Worm (Caenorhabditis elegans) whole organism, dauer: ENCODE results near the gene C54D10.4.

Experiments used
- unc-62 ChIP-seq: sonication (generic microtip); optimal IDR thresholded peaks from 2 replicates; lab custom pipeline; 2017; ENCODE audit warnings: missing biosample characterization, missing genetic modification reagents, missing genetic modification characterization

The C54D10.4 gene

DNA sequence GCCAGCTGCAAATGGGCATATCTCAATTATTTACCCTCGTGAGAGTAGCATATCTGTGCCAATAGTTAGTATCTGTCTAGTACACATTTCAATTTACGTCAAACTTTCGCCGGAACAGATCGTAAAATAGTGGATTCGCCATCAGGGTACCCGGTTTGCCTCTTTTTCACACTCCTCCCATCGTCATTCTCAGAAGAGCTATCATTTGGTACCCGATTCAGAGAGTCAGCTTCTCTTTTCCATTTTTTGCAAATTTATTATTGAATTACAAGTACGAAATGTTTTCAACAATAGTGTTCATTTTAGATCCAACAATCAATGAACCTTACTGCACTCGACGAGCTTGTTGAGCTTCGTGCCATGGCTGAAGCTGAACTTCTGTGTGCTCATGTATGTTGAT is 8.3 kb upstream of the C54D10.4 start, which contains the start of gene C54D10.5:
TSS of gene C54D10.5 (plus strand) at position 301 of the 400 bp plus-strand sequence.
- no peak for TF ChIP-seq unc-62

DNA sequence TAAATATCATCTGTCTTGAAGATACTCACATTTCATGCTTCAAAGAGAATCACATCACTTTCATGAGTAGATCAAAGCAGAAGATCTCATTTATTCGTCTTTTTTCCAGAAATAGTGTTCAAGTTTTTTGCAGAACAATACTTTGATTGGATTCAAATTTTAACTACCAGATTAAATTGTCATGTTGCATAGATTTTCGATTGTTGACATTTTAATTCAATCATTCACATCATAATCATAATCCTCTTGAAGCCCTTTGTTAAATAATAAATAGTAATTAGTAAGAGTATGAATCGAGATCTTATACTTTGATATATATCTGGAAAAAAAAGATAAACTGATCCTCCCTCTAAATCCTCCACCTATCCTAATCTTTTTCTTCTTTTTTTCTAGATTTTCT is 7.1 kb upstream of the C54D10.4 start:
- TF ChIP-seq unc-62: no peak

DNA sequence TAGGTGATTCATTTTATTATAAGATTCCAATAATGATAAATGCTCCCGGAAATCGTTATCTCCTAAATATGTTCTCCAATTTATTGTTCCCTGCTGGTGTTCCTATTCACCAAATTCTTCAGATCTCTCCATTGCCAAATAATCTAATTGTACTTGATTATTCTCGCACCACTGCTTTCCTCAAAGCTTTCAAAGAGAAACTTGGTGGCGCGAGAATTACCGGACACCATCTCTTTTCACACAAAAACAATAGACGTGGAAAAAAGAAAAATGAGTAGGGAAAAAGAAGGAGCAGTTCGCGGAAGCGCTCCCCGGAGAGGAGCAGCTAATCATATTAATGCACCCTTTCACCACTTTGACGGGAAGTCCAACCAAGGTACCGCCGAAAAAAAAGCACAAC is 617 bp upstream of the C54D10.4 start:
- no peak for TF ChIP-seq unc-62

DNA sequence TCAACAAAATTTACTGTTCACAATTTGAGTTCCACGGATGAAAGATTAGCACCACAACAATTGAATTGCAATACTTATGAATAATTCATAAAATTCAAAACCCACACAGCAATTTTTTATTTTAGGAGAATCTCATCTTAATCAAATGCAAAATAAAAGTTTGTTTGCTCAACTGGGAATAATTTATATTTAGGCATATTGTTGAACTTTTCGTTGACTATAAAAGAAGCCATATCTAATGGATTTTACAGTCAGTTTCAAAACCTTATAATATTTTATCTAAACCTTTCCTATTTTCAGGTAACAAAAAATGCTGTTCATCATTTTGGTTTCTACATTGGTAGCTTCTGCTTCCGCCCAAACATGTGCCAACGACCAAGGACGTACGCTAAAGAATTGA is 2.5 kb downstream of the C54D10.4 start, which contains the start of gene C54D10.3:
TSS of gene C54D10.3 (plus strand) at position 301 of the 400 bp plus-strand sequence.
- no peak for TF ChIP-seq unc-62

DNA sequence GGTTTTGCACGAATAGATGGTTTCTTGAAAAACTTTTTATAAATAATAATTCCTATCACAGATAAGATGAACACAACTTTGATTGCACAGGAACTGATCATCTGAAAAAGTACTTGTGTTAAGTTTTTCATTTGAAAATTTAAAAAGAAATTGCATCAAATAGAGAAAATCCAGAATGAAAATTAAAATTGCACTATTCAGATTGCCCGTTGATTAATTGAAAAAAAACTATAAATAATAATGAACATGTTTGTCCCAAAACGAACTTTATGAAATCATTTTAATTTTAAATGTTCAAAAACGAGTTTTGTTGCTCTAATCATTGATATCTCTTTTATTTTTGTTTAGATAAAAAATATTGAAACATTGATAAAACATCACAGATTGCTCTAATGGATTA is 3.5 kb downstream of the C54D10.4 start, which contains the start of gene cdr-3:
TSS of gene cdr-3 (minus strand) at position 101 of the 400 bp plus-strand sequence.
- no peak for TF ChIP-seq unc-62

DNA sequence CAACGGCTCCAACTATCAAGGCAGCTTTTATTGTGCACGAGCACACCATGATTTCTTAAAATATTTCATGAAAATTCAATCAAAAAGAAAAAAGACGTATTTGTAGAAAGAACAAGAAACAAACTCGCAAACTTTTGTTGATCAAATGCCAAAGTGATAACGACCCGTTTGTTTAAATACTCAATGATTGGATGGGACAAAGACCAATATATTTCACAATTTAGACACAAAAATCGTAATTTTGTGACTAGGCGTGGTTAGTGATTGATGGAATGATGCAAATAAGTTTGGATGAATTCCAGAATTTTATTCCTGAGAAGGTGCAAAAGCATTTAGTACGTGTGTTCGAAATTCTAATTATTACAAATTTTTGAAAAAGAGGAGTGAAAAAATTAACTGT is 5.1 kb downstream of the C54D10.4 start, which contains the start of gene cdr-2:
TSS of gene cdr-2 (minus strand) at position 54 of the 400 bp plus-strand sequence.
- TF ChIP-seq unc-62: no peak

DNA sequence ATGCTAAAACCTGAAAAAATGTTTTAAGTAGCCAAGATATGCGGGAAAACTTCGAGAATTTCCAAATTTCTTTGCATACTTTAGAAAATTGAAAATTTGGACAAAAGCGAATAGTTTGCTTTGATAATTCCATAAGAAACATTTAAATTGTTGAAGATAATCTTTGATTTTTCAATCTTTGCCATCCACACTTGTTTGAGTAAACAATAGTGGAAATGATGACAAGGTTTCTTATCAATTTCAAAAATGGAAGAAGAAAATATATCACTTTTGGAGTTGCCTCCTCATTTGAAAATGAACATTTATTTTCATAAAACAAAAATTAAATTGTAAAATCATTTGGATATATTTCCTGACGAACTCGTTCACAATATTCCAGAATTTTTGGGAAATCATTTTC is 6.4 kb downstream of the C54D10.4 start:
- no peak for TF ChIP-seq unc-62

DNA sequence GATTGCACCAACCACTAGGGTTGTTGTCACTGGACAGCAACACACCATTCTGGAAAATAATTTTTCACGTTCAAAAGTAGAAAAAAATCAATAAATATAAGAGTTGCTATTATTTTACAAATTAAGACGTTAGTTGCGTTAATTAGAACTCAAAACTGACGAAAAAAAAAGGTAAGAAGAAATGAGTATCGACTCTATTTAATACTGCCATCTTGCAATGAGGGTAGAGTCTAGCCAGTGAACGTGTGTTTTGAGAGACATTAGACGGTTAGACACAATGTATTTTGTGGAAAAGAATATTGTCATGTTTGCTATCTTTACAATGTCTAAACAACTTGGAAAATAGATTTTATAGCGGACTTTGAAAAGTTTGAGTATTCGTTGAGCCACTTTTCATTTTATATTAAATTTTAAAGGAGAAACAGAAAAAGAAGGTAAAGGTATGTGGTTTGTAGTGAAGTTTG is 7.1 kb downstream of the C54D10.4 start, which contains the start of gene cdr-6:
TSS of gene cdr-6 (minus strand) at position 51 of the 464 bp plus-strand sequence.
- no peak for TF ChIP-seq unc-62

DNA sequence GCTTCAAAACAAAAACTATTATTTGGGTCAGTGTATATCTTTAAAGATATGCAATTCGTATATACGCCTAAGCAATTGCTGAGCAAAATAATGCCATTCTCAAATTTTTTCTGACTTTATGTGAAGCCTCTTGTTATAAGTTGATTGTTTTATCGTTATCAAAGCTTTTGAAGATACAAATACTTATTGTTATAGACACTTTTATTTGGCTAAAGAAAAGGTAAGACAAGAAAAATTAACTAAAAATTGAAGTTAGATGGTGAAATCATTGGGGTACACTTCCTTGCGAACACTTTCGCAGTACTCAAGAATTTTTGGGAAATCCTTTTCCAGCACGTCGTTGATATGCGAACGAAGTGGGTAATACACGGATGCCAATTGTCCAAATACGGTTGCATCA is 8.4 kb downstream of the C54D10.4 start:
- TF ChIP-seq unc-62: no peak

DNA sequence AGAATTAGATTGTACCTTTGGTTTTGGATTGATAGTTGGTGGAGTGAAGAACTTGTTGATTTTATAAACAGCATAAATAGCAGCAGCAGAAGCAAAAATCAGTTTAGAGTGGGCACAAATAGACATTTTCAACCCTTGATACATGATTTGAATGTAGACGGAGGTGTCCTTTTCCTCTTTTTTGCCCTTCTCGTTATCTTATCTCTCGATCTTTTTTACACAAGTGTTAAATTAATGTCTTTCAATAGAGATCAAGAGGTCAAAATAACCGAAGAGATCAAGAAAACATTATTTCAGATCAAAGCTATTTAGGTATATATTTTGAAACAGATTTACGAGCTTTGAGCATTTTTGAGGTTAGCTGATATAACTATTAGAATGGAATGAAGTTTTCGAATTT is 8.8 kb downstream of the C54D10.4 start, which contains the start of gene cdr-7:
TSS of gene cdr-7 (minus strand) at position 205 of the 400 bp plus-strand sequence.
- TF ChIP-seq unc-62: no peak

DNA sequence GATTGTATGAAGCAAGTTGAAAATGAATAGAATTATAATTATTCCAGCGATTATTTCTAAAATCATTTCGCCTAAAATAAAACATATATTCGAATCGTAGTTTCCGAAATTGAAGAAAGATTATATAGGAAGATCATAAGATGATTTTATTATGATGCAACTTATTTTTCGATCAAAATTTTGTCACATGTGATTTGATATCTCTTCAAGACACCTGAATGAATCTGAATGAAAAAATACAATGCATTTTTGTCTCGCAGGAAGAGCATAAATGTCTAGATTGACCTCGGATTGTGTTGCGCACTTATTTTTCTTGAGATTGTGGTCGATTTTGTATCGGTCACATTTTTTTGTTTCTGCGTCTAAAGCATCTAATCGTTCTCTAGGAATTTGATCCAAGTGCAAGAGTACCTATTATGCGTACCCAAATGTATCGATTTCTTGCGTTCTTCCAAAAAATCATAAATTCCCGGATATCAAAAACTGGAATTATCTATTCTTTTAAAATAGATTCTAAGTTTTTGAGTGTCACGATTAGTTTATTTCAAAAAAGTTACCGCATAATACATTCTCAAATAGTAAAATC is 10.2 kb downstream of the C54D10.4 start, which contains the start of gene hrg-2:
TSS of gene hrg-2 (minus strand) at position 98 of the 586 bp plus-strand sequence.
- no peak for TF ChIP-seq unc-62

DNA sequence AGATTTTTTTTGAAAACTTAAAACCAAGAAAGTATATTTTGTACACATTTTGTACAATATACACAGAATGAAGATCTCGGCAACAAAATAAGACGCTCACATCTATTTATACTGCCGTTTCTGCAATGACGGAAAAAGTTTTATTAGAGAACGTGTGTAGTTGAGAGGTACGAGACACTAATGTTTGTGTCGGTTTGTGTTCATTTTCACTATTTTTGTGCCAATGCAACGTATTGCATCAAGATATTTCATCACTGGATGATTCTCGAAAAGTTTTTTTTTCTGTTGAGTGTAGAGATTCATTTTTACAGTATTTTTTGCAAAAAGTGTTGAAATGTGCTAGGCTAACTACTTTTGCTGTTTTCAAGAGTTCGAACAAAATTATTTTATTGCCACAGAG is 11.7 kb downstream of the C54D10.4 start:
- TF ChIP-seq unc-62: no peak

DNA sequence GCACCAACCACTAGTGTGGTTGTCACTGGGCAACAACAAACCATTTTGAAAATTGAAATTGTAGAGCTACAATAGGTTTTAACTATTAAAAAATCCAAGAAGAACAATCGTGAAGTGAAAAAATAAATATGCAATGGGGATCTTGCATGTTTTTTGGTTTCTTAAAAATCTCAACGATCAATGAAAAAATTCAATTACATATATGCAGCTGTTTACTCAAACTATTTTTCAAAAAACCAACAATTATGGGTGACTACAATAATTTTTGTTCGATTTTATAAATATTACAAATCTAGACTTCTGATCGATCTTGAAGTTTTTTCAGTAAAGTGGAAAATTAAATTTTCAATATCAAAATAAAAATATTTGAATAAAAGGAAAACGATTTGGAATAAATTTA is 12.2 kb downstream of the C54D10.4 start, which contains the start of gene cdr-4:
TSS of gene cdr-4 (minus strand) at position 101 of the 400 bp plus-strand sequence.
- no peak for TF ChIP-seq unc-62

DNA sequence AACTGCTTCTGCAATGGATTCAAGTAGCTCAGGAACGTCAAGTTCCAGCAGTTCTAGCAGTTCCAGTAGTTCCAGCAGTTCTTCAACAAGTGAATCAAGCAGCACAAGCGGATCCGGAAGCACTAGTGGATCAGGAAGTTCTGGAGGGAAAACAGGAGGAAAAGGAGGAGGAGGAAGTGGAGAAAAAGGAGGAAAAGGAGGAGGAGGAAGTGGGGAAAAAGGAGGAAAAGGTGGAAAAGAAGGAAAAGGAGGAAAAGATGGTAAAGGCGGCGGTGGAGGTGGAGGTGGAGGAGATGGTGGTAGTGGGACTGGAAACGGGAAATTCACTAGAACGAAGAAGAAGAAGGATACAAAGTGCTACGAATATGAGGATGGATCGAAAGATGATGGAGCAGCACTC is 14.2 kb downstream of the C54D10.4 start:
- no peak for TF ChIP-seq unc-62

DNA sequence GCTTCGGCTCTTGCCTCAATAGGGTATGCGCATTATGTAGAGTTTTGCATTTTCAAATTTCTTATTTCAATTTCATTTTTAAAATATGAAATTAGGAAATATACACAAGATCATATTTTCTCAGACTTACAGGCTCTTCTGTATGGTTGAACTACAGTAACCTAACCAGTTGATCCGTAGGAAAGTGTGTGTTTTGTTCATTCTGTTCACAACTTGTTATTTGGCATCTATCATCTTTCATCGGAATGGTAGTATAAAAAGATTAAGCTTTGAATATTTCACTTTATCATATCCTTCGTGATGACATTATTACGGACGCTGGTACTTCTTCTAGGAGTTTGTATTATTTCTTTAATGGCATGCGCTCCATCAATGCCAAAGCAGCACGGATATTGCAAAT is 14.8 kb downstream of the C54D10.4 start, which contains the start of gene K01D12.10:
TSS of gene K01D12.10 (plus strand) at position 301 of the 400 bp plus-strand sequence.
- TF ChIP-seq unc-62: no peak

DNA sequence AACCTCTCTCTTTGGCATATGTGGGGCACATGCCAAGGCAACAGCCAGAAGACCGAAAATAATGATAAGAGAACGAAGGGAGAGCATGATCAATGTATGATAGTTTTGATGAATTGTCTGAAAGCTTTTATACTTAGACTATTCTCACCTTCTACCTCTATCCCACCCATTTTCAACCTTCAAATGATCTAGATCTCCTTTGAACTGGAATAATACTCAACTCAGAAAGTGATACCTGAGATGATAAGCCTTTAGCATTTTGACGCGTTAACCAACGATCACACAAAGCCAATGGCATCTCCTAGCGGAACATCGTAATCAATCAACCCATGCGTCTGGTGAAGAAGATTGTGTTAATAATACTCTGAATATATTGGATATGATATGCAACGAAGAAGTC is 16.2 kb downstream of the C54D10.4 start, which contains the start of gene K01D12.9:
TSS of gene K01D12.9 (minus strand) at position 101 of the 400 bp plus-strand sequence.
- TF ChIP-seq unc-62: no peak

DNA sequence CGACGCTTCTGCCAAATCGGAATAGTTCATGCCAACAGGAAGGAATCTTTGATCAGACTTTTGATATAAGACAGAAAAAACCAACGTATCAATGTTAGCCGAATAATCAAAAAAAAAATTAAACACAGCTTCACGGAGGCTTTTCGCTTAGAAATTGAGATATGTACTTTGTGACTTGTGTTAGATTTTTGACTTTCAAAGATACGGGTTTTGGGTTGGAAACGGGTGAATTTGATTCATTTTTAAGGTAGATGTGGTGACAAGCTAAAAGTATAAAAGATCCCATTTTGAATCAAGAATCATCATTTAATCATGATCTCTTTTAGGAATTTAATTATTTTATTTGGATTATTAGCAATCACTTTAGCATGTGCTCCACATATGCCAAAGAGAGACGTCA is 18.4 kb downstream of the C54D10.4 start, which contains the start of gene K01D12.8:
TSS of gene K01D12.8 (plus strand) at position 301 of the 400 bp plus-strand sequence.
- no peak for TF ChIP-seq unc-62

DNA sequence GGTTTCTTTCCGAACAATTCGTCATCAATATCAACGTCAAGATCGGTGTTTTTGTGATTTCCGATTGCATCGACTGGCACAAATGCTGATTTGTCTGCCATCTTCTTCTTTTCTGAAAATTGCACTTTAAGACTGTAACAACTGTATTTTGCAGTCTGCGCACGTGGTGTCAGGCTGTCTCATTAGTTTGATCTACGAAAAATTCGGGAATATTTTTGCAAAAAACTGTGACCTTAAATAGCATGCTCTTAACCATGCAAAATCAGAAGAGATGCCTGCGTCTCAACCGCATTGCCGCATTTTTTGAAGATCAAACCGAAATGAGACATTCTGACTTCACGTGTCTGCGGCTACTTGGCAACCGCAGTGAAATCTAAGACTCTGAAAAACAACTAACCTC is 19.4 kb downstream of the C54D10.4 start, which contains the start of gene K01D12.7:
TSS of gene K01D12.7 (minus strand) at position 101 of the 400 bp plus-strand sequence.
- TF ChIP-seq unc-62: no peak
